Worm (Caenorhabditis elegans) whole organism, L4 larva: Measurements from ENCODE around the gene rsp-6.

Experiments used
- D1046.2 ChIP-seq: fragments of 200-800 bp; sonication (Bioruptor generic); IDR thresholded peaks from 2 replicates; pipeline ENCODE4 v1.3.6; 2022; ENCODE audit warnings: missing genetic modification characterization, missing compliant biosample characterization
- F26F4.8 ChIP-seq: fragments of 200-800 bp; sonication (Bioruptor generic); conservative IDR thresholded peaks from 2 replicates; pipeline ENCODE4 v1.3.6; 2022; ENCODE audit warnings: missing genetic modification characterization, missing compliant biosample characterization
- F37D6.2 ChIP-seq: sonication (generic microtip); optimal IDR thresholded peaks from 2 replicates; lab custom pipeline; 2016; ENCODE audit warnings: mild to moderate bottlenecking, missing genetic modification characterization, missing compliant biosample characterization
- F49E8.2 ChIP-seq: sonication (generic microtip); optimal IDR thresholded peaks from 2 replicates; lab custom pipeline; 2016; ENCODE audit warnings: missing compliant biosample characterization, mild to moderate bottlenecking, missing genetic modification characterization, borderline replicate concordance
- T26A8.4 ChIP-seq: fragments of 200-800 bp; sonication (Bioruptor generic); IDR thresholded peaks from 2 replicates; pipeline ENCODE4 v1.3.6; 2022; ENCODE audit warnings: missing genetic modification characterization, missing compliant biosample characterization
- Y105C5A.15 ChIP-seq: fragments of 200-800 bp; sonication (Bioruptor generic); IDR thresholded peaks from 2 replicates; pipeline ENCODE4 v1.3.6; 2022; ENCODE audit warnings: missing genetic modification characterization, missing compliant biosample characterization
- Y48G9A.11 ChIP-seq: fragments of 200-800 bp; sonication (Bioruptor generic); IDR thresholded peaks from 2 replicates; pipeline ENCODE4 v1.3.6; 2022; ENCODE audit warnings: missing genetic modification reagents, missing genetic modification characterization, missing compliant biosample characterization
- Y5F2A.4 ChIP-seq: fragments of 200-800 bp; sonication (Bioruptor generic); optimal IDR thresholded peaks from 2 replicates; lab custom pipeline; 2018; ENCODE audit warnings: mild to moderate bottlenecking, missing genetic modification characterization, missing compliant biosample characterization
- Y75B8A.6 ChIP-seq: fragments of 200-800 bp; sonication (Bioruptor generic); IDR thresholded peaks from 2 replicates; pipeline ENCODE4 v1.3.6; 2022; ENCODE audit warnings: missing genetic modification reagents, missing genetic modification characterization, missing compliant biosample characterization
- ceh-20 ChIP-seq: fragments of 200-800 bp; sonication (Bioruptor generic); IDR thresholded peaks from 2 replicates; pipeline ENCODE4 v1.3.6; 2022; ENCODE audit warnings: missing genetic modification reagents, missing genetic modification characterization, missing compliant biosample characterization
- cey-2 ChIP-seq: sonication (generic microtip); optimal IDR thresholded peaks from 3 replicates; lab custom pipeline; 2017; ENCODE audit warnings: missing genetic modification characterization, mild to moderate bottlenecking, missing compliant biosample characterization, antibody characterized with exemption, borderline replicate concordance; ENCODE audit not compliant: insufficient read depth
- daf-16 ChIP-seq, 3 experiments: sonication (generic microtip); optimal IDR thresholded peaks; 2 replicates each; lab custom pipeline; 2016 to 2017; ENCODE audit warnings: missing genetic modification characterization in 3 of 3, missing genetic modification reagents in 3 of 3, mild to moderate bottlenecking in 2 of 3, missing compliant biosample characterization in 2 of 3, missing biosample characterization in 1 of 3, moderate library complexity in 1 of 3
- dmd-8 ChIP-seq: fragments of 200-800 bp; sonication (Bioruptor generic); IDR thresholded peaks from 2 replicates; pipeline ENCODE4 v1.3.6; 2022; ENCODE audit warnings: missing genetic modification characterization, missing compliant biosample characterization
- fos-1 ChIP-seq: fragments of 150-350 bp; optimal IDR thresholded peaks from 2 replicates; lab custom pipeline; 2014; ENCODE audit warnings: missing biosample characterization, missing genetic modification characterization
- gei-8 ChIP-seq: fragments of 200-800 bp; sonication (Bioruptor generic); optimal IDR thresholded peaks from 2 replicates; lab custom pipeline; 2018; ENCODE audit warnings: mild to moderate bottlenecking, missing genetic modification characterization, missing compliant biosample characterization
- hif-1 ChIP-seq, 2 experiments: sonication (generic microtip); optimal IDR thresholded peaks; 2 replicates each; lab custom pipeline; 2016 to 2017; ENCODE audit warnings: missing compliant biosample characterization in 2 of 2, missing genetic modification characterization in 2 of 2, missing genetic modification reagents in 2 of 2, missing genotype in 2 of 2, mild to moderate bottlenecking in 1 of 2
- hlh-11 ChIP-seq: fragments of 200-800 bp; sonication (Bioruptor generic); optimal IDR thresholded peaks from 2 replicates; lab custom pipeline; 2018; ENCODE audit warnings: mild to moderate bottlenecking, missing genetic modification characterization, missing compliant biosample characterization
- hlh-30 ChIP-seq: sonication (generic microtip); optimal IDR thresholded peaks from 2 replicates; lab custom pipeline; 2017; ENCODE audit warnings: antibody characterized with exemption, mild to moderate bottlenecking, missing genetic modification characterization, missing compliant biosample characterization; ENCODE audit not compliant: insufficient read depth
- hmg-1.1 ChIP-seq: fragments of 200-800 bp; sonication (Bioruptor generic); IDR thresholded peaks from 2 replicates; pipeline ENCODE4 v1.3.6; 2022; ENCODE audit warnings: missing genetic modification reagents, missing genetic modification characterization, missing compliant biosample characterization
- jun-1 ChIP-seq: fragments of 150-350 bp; optimal IDR thresholded peaks from 2 replicates; lab custom pipeline; 2014; ENCODE audit warnings: missing biosample characterization, missing genetic modification reagents, missing genetic modification characterization
- lin-13 ChIP-seq: fragments of 150-350 bp; optimal IDR thresholded peaks from 2 replicates; lab custom pipeline; 2014; ENCODE audit warnings: missing biosample characterization, missing genetic modification reagents, missing genetic modification characterization
- lin-15B ChIP-seq: fragments of 150-350 bp; sonication (generic microtip); optimal IDR thresholded peaks from 3 replicates; lab custom pipeline; 2014; ENCODE audit warnings: missing biosample characterization, missing genetic modification characterization
- lin-29 ChIP-seq: fragments of 200-800 bp; sonication (Bioruptor generic); IDR thresholded peaks from 2 replicates; pipeline ENCODE4 v1.3.6; 2022; ENCODE audit warnings: missing genetic modification reagents, missing genetic modification characterization, missing compliant biosample characterization
- lin-38 ChIP-seq: fragments of 200-800 bp; sonication (Bioruptor generic); IDR thresholded peaks from 2 replicates; pipeline ENCODE4 v1.3.6; 2022; ENCODE audit warnings: missing genetic modification reagents, missing genetic modification characterization, missing compliant biosample characterization
- mdl-1 ChIP-seq, 2 experiments: fragments of 150-350 bp in 1 of 2; sonication (generic microtip) in 1 of 2; optimal IDR thresholded peaks; 2 replicates each; lab custom pipeline; 2014 to 2017; ENCODE audit warnings: missing biosample characterization in 2 of 2, missing genetic modification characterization in 2 of 2
- mes-2 ChIP-seq: sonication (generic microtip); optimal IDR thresholded peaks from 2 replicates; lab custom pipeline; 2016; ENCODE audit warnings: missing genotype, mild to moderate bottlenecking, missing genetic modification characterization, missing compliant biosample characterization; ENCODE audit not compliant: poor library complexity, severe bottlenecking
- mxl-3 ChIP-seq: fragments of 200-800 bp; sonication (Bioruptor generic); optimal IDR thresholded peaks from 2 replicates; lab custom pipeline; 2018; ENCODE audit warnings: mild to moderate bottlenecking, missing genetic modification characterization, missing compliant biosample characterization
- nhr-102 ChIP-seq: sonication (generic microtip); optimal IDR thresholded peaks from 2 replicates; lab custom pipeline; 2016; ENCODE audit warnings: mild to moderate bottlenecking, missing genetic modification characterization, moderate library complexity, missing compliant biosample characterization
- nhr-237 ChIP-seq: sonication (generic microtip); optimal IDR thresholded peaks from 2 replicates; lab custom pipeline; 2017; ENCODE audit warnings: missing biosample characterization, missing genetic modification characterization
- nhr-25 ChIP-seq: sonication (generic microtip); optimal IDR thresholded peaks from 2 replicates; lab custom pipeline; 2017; ENCODE audit warnings: missing genetic modification characterization, mild to moderate bottlenecking, missing compliant biosample characterization, antibody characterized with exemption, moderate library complexity, borderline replicate concordance; ENCODE audit not compliant: insufficient read depth
- nhr-28 ChIP-seq: fragments of 150-350 bp; optimal IDR thresholded peaks from 2 replicates; lab custom pipeline; 2014; ENCODE audit warnings: missing biosample characterization, missing genetic modification characterization
- nhr-42 ChIP-seq: fragments of 200-800 bp; sonication (Bioruptor generic); IDR thresholded peaks from 2 replicates; pipeline ENCODE4 v1.3.6; 2022; ENCODE audit warnings: missing genetic modification characterization, missing compliant biosample characterization
- nhr-48 ChIP-seq: sonication (generic microtip); optimal IDR thresholded peaks from 2 replicates; lab custom pipeline; 2016; ENCODE audit warnings: mild to moderate bottlenecking, missing genetic modification characterization, missing compliant biosample characterization
- nhr-6 ChIP-seq: fragments of 150-350 bp; optimal IDR thresholded peaks from 2 replicates; lab custom pipeline; 2014; ENCODE audit warnings: missing biosample characterization, missing genetic modification characterization
- pha-4 ChIP-seq, 2 experiments: fragments of 150-350 bp in 1 of 2; fragments of 200-800 bp in 1 of 2; sonication (Bioruptor generic) in 1 of 2; IDR thresholded peaks in 1 of 2; optimal IDR thresholded peaks in 1 of 2; 2 replicates each; pipeline versions ENCODE4 v1.3.6 to Lab custom; 2014 to 2022; ENCODE audit warnings: missing genetic modification characterization in 2 of 2, missing genetic modification reagents in 2 of 2, missing biosample characterization in 1 of 2, missing compliant biosample characterization in 1 of 2
- pqm-1 ChIP-seq: sonication (generic microtip); optimal IDR thresholded peaks from 2 replicates; lab custom pipeline; 2017; ENCODE audit warnings: missing biosample characterization, missing genetic modification characterization
- rbr-2 ChIP-seq: sonication (generic microtip); optimal IDR thresholded peaks from 2 replicates; lab custom pipeline; 2016; ENCODE audit warnings: missing genotype, missing genetic modification characterization, missing compliant biosample characterization
- set-16 ChIP-seq: fragments of 200-800 bp; sonication (Bioruptor generic); IDR thresholded peaks from 2 replicates; pipeline ENCODE4 v1.3.6; 2022; ENCODE audit warnings: missing genetic modification reagents, missing genetic modification characterization, missing compliant biosample characterization
- snpc-1.2 ChIP-seq: fragments of 200-800 bp; sonication (Bioruptor generic); IDR thresholded peaks from 2 replicates; pipeline ENCODE4 v1.3.6; 2022; ENCODE audit warnings: missing genetic modification reagents, missing genetic modification characterization, missing compliant biosample characterization
- snpc-4 ChIP-seq: fragments of 150-350 bp; optimal IDR thresholded peaks from 2 replicates; lab custom pipeline; 2014; ENCODE audit warnings: missing biosample characterization, missing genetic modification characterization
- tra-1 ChIP-seq: fragments of 200-800 bp; sonication (Bioruptor generic); IDR thresholded peaks from 2 replicates; pipeline ENCODE4 v1.3.6; 2022; ENCODE audit warnings: missing genetic modification reagents, missing genetic modification characterization, missing compliant biosample characterization
- unc-62 ChIP-seq, 3 experiments: fragments of 150-350 bp in 1 of 3; sonication (generic microtip); optimal IDR thresholded peaks in 2 of 3; peaks in 1 of 3; 1 replicate in 1 of 3; 2 replicates in 2 of 3; lab custom pipeline; 2014 to 2017; ENCODE audit warnings: missing biosample characterization in 3 of 3, missing genetic modification characterization in 3 of 3, missing genetic modification reagents in 3 of 3, missing genotype in 1 of 3
- vab-7 ChIP-seq: fragments of 200-800 bp; sonication (Bioruptor generic); IDR thresholded peaks from 2 replicates; pipeline ENCODE4 v1.3.6; 2022; ENCODE audit warnings: missing genetic modification reagents, missing genetic modification characterization, missing compliant biosample characterization
- zag-1 ChIP-seq: fragments of 150-350 bp; optimal IDR thresholded peaks from 2 replicates; lab custom pipeline; 2014; ENCODE audit warnings: missing biosample characterization, missing genetic modification characterization

The rsp-6 gene

DNA sequence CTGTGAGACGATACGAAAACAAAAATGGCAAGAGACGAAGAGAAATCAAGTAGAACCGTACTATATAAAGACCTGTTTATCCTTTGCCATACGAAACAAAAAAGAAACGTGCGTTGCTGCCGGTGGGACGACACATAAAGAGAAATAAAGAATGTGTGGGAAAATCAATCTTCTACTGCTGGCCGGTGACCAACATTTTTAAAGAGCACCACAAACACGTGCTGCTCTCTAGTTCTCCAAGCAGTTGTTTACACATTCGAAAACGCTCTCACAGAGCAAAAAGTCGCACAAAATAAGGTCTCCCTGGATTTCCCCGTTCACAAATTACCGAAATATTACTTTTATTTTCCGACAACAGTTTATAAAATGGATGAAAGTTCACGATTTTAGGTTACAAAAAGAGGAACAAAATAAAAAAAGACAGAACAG lies 1.5 kb downstream of the rsp-6 start, which contains the start of gene imp-3 (continued):
- TF ChIP-seq hlh-30 (tag; lab: Kevin White, UChicago), result peak; percentile 81
- TF ChIP-seq F26F4.8 (GFP tag; lab: Robert Waterston, UW), result no peak
- TF ChIP-seq mes-2 (tag; lab: Kevin White, UChicago), result peak; percentile 52
- peak; percentile 69; the same call in 1 of the 2 replicates for TF ChIP-seq D1046.2 (GFP tag; lab: Robert Waterston, UW)
- TF ChIP-seq nhr-42 (GFP tag; lab: Robert Waterston, UW), result 0 out of 2 replicates have a peak, but pooled peaks have one; percentile 9
- TF ChIP-seq snpc-1.2 (GFP tag; lab: Robert Waterston, UW), result peak; percentile 30; the same call in 1 of the 2 replicates
- TF ChIP-seq rbr-2 (tag; lab: Kevin White, UChicago), result peak; percentile 64
- TF ChIP-seq hmg-1.1 (GFP tag; lab: Robert Waterston, UW), result peak; percentile 63; the same call in 1 of the 2 replicates
- TF ChIP-seq set-16, result no peak
- TF ChIP-seq lin-29 (GFP tag; lab: Robert Waterston, UW), result 0 out of 2 replicates have a peak, but pooled peaks have one; percentile 23
- no peak for TF ChIP-seq Y75B8A.6 (GFP tag; lab: Robert Waterston, UW)
- peak; percentile 77 for TF ChIP-seq lin-38 (GFP tag; lab: Robert Waterston, UW)
- peak; percentile 36 for TF ChIP-seq gei-8 (GFP tag; lab: Kevin White, UChicago)
- peak; percentile 84 for TF ChIP-seq mxl-3 (GFP tag; lab: Kevin White, UChicago)
- no peak for TF ChIP-seq lin-15B (tag; lab: Kevin White, UChicago)
- TF ChIP-seq Y5F2A.4 (GFP tag; lab: Kevin White, UChicago), result peak; percentile 74
- TF ChIP-seq pha-4 (GFP tag; IDR thresholded peaks at IDR 0.05; lab: Robert Waterston, UW), result peak; percentile 71; the same call in 1 of the 2 replicates
- peak; percentile 49 for TF ChIP-seq pha-4 (tag; optimal IDR thresholded peaks at IDR 0.05; lab: Kevin White, UChicago)
- peak; percentile 21 for TF ChIP-seq nhr-6
- TF ChIP-seq hif-1 (tag; optimal IDR thresholded peaks at IDR 0.05; lab: Kevin White, UChicago), result peak in 1 of 2 experiments; percentile 53
- TF ChIP-seq nhr-28 (tag; lab: Kevin White, UChicago), result peak; percentile 22
- TF ChIP-seq nhr-237 (tag; lab: Kevin White, UChicago), result no peak
- TF ChIP-seq unc-62 (GFP tag; optimal IDR thresholded peaks at IDR 0.05 in 1 of 2; lab: Kevin White, UChicago), result peak in 1 of 2 experiments; percentile 12
- no peak for TF ChIP-seq unc-62 (tag; optimal IDR thresholded peaks at IDR 0.05; lab: Kevin White, UChicago)
- TF ChIP-seq T26A8.4, result peak; percentile 69
- TF ChIP-seq lin-13, result peak; percentile 2
- peak; percentile 35 for TF ChIP-seq nhr-102 (tag; lab: Kevin White, UChicago)
- TF ChIP-seq mdl-1 (tag; optimal IDR thresholded peaks at IDR 0.05; lab: Kevin White, UChicago), result peak; percentile 41 to 88
- no peak for TF ChIP-seq zag-1 (tag; lab: Kevin White, UChicago)
- TF ChIP-seq Y48G9A.11 (GFP tag; lab: Robert Waterston, UW), result peak; percentile 64

DNA sequence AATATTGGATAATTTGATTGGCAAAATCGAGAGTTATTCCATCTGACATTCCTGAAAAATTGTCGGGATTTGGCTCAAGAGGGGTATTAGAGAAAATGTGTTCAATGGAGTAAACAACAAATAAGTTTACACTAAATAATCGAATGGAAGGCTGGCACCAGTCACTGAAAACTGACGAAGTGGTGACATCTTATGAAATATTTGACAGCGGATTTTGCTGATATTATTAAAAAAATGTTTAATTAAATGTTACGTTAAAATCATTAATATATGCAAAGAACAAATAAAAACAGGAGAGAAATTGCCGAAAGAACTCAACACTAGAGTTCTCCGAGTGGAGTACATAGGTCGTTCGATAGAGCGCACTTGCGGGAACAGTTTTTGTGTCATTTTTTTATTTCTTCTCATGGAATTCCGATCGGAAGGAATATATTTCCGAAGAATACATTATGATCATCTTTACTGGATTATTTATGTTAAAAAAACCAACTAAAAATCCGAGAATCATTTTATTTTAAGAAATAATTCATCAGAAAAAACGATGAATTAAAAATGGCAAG lies 5.4 kb downstream of the rsp-6 start, which contains the start of gene tag-322:
Gene tag-322 (minus strand): TSS at position 51 of the 560 bp plus-strand sequence.
- TF ChIP-seq daf-16 (GFP tag; optimal IDR thresholded peaks at IDR 0.05; lab: Kevin White, UChicago) (peak in 1 of 2 experiments; percentile 32), daf-16 (tag; optimal IDR thresholded peaks at IDR 0.05; lab: Kevin White, UChicago) (peak; percentile 45), fos-1 (tag; lab: Kevin White, UChicago) (no peak), nhr-28 (tag; lab: Kevin White, UChicago) (peak; percentile 44), hlh-30 (tag; lab: Kevin White, UChicago) (peak; percentile 54), hlh-11 (tag; lab: Kevin White, UChicago) (peak; percentile 32), Y5F2A.4 (GFP tag; lab: Kevin White, UChicago) (no peak), snpc-4 (tag; lab: Kevin White, UChicago) (no peak), pqm-1 (tag; lab: Kevin White, UChicago) (no peak), F26F4.8 (GFP tag; lab: Robert Waterston, UW) (no peak), jun-1 (tag; lab: Kevin White, UChicago) (no peak), dmd-8 (GFP tag; lab: Robert Waterston, UW) (no peak), F37D6.2 (tag; lab: Kevin White, UChicago) (peak; percentile 16), pha-4 (GFP tag; IDR thresholded peaks at IDR 0.05; lab: Robert Waterston, UW) (no peak), pha-4 (tag; optimal IDR thresholded peaks at IDR 0.05; lab: Kevin White, UChicago) (peak; percentile 18), cey-2 (no peak), nhr-48 (tag; lab: Kevin White, UChicago) (no peak), nhr-25 (tag; lab: Kevin White, UChicago) (no peak), mes-2 (tag; lab: Kevin White, UChicago) (peak; percentile 84), nhr-42 (GFP tag; lab: Robert Waterston, UW) (no peak), ceh-20 (no peak), vab-7 (GFP tag; lab: Robert Waterston, UW) (no peak), lin-38 (GFP tag; lab: Robert Waterston, UW) (peak; percentile 96), Y105C5A.15 (GFP tag; lab: Robert Waterston, UW) (no peak), F49E8.2 (tag; lab: Kevin White, UChicago) (no peak), tra-1 (GFP tag; lab: Robert Waterston, UW) (no peak)
